Worm (Caenorhabditis elegans): ENCODE results near the gene letm-1.

Gene letm-1

DNA sequence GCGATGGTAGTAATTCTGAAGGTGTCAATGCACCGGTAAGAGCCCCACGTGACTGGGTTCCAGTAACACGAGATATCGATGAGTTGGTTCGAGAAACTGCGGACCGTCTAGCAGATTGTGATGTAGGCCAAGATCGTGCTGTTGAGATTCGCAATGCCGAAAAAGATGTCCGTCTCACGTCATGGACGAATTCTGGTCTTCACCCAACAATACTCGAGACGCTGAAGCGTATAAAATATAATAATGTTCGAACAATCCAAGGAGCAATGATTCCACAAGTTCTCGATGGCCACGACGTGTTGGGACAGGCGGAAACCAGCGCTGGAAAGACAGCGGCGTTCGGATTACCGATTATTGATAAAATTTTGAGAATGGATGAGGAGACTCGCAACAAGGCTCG lies 5.4 kb downstream of the letm-1 start:
- TF ChIP-seq ceh-34 (tag; optimal IDR thresholded peaks at IDR 0.05) = no peak

DNA sequence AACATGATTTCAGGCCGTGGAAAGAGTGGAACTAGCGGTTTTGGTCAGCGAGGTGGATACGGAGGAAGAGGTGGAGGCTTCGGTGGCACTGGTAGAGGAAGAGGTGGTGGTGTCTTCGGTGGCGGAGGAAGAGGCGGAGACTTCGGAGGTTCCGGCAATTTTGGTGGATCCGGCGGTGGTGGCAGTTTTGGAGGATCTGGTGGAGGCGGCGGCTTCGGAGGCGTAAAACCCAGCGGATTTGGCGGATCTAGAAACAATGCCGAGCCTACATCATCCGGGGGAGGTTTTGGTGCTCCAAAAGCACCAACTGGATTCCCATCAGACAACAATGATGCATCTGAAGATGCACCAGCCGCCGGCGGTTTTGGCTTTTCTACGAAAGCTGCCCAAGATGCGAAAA lies 7.3 kb downstream of the letm-1 start:
- TF ChIP-seq lin-11 (tag; optimal IDR thresholded peaks at IDR 0.05) (no peak), elt-4 (tag; optimal IDR thresholded peaks at IDR 0.05) (no peak), ceh-31 (tag; optimal IDR thresholded peaks at IDR 0.05) (no peak), nhr-232 (tag; optimal IDR thresholded peaks at IDR 0.05) (no peak), sox-2 (GFP tag; IDR thresholded peaks at IDR 0.05) (no peak), unc-86 (tag; optimal IDR thresholded peaks at IDR 0.05) (no peak), C38D4.7 (GFP tag; optimal IDR thresholded peaks at IDR 0.05) (no peak), tbx-7 (tag; optimal IDR thresholded peaks at IDR 0.05) (no peak), hlh-30 (tag; optimal IDR thresholded peaks at IDR 0.05; ENCODE audit: insufficient read depth) (no peak), T23F11.4 (GFP tag; optimal IDR thresholded peaks at IDR 0.05) (no peak), ceh-22 (tag; optimal IDR thresholded peaks at IDR 0.05) (no peak)

DNA sequence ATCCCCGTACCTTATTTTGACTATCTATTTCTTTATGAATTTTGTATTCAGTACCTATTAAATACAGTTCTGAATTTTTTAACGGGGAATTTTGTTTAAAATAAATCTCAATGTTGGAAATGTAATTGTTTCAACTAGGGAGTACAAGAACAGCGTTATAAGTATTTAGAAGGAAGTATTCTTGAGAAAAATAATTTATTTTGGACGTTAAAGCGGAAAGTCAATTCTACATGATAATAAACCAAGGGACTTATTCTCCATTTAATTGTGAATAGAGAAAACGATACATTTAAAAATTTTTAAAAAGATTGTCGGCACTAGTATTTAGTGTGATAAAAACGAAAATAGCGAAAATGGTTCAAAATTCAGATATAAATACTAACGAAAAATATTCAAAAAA lies 8.1 kb downstream of the letm-1 start:
- TF ChIP-seq pqm-1 (tag; optimal IDR thresholded peaks at IDR 0.05) = no peak
- TF ChIP-seq tbx-2 (tag; optimal IDR thresholded peaks at IDR 0.05) = no peak
- no peak for TF ChIP-seq ztf-16 (tag; optimal IDR thresholded peaks at IDR 0.05)
- TF ChIP-seq ceh-24 (tag; optimal IDR thresholded peaks at IDR 0.05) = no peak
- no peak for TF ChIP-seq sox-2 (GFP tag; IDR thresholded peaks at IDR 0.05)
- TF ChIP-seq nhr-232 (tag; optimal IDR thresholded peaks at IDR 0.05) = no peak
- TF ChIP-seq lim-6 (tag; optimal IDR thresholded peaks at IDR 0.05) = no peak
- no peak for TF ChIP-seq unc-3 (GFP tag; conservative IDR thresholded peaks at IDR 0.05)
- no peak for TF ChIP-seq unc-3 (tag; optimal IDR thresholded peaks at IDR 0.05)
- TF ChIP-seq ceh-9 (tag; optimal IDR thresholded peaks at IDR 0.05) = no peak
- no peak for TF ChIP-seq eyg-1 (tag; optimal IDR thresholded peaks at IDR 0.05)
- no peak for TF ChIP-seq ceh-19 (GFP tag; optimal IDR thresholded peaks at IDR 0.05)
- no peak for TF ChIP-seq pat-9 (tag; optimal IDR thresholded peaks at IDR 0.05)
- TF ChIP-seq pag-3 (tag; optimal IDR thresholded peaks at IDR 0.05; ENCODE audit: borderline replicate concordance) = no peak
- TF ChIP-seq ceh-18 (tag; optimal IDR thresholded peaks at IDR 0.05) = no peak
- no peak for TF ChIP-seq ceh-34 (tag; optimal IDR thresholded peaks at IDR 0.05)
- no peak for TF ChIP-seq ceh-2 (tag; optimal IDR thresholded peaks at IDR 0.05)
- TF ChIP-seq npax-4 (tag; optimal IDR thresholded peaks at IDR 0.05) = no peak

DNA sequence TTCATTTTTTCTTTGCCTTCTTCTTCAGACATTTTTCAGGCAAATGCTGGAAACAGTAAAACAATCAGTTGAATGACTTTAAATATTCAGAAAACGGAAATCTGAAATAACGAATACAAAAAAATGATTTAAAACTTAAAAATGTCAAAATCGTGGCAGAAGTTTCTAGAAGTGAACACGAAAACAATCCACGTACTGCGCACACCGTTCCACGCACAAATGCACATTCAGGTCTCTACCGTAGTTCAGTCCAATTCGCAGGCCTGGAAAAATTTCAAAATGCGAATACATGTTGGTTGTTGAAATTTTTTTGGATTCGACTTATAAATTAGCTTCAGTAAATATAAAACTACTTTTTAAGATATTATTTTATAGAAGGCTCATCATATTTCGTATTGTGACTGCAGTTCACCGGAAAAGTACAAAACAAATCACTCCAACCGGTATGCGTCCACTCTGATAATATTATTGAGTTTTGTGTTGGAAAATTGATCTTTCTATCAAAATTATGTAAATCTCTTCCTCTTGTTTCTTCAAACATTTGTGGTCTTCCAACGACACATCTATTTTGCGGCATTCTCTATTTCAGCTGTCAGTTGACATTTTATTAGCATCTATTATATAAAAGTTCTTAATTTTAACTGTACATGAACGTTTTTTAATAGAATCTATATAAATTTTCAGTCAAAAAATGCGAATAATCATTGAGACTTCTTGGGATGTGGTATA lies 11.0 kb downstream of the letm-1 start, which contains the start of the genes mip-2 and F58G11.4:
Gene mip-2, minus strand, starts transcription at position 48 of the 729 bp plus-strand sequence.
Gene F58G11.4, plus strand, starts transcription at position 679 of the 729 bp plus-strand sequence.
- no peak for TF ChIP-seq ceh-48 (tag; optimal IDR thresholded peaks at IDR 0.05)
- TF ChIP-seq ceh-45 (GFP tag; IDR thresholded peaks at IDR 0.05) = no peak

DNA sequence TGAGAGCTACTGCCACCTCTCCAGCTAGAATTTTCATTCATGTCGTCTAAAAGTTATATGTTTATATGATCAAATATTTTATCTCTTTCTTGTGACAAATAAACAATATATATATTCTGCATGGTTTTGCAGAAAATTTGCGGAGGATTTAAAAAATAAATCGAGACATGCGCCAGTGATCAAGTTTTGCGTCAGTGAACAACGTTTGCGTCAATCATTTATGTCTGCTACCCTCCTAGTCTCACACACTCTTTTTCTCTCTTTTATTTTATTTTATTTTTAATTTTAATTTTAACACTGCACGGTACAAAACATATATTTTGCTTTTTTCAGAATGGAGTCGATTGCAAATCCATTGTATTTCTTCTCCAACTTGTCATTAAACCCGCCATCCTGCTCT lies 17.5 kb downstream of the letm-1 start, which contains the start of the genes tag-65 and ccz-1:
Gene tag-65, minus strand, starts transcription at position 46 of the 400 bp plus-strand sequence.
Gene ccz-1, plus strand, starts transcription at position 334 of the 400 bp plus-strand sequence.
- TF ChIP-seq che-1 (tag; optimal IDR thresholded peaks at IDR 0.05) (no peak), K02D7.2 (tag; optimal IDR thresholded peaks at IDR 0.05) (no peak), sox-4 (tag; optimal IDR thresholded peaks at IDR 0.05) (no peak), zip-5 (tag; optimal IDR thresholded peaks at IDR 0.05) (no peak), pat-9 (tag; optimal IDR thresholded peaks at IDR 0.05) (peak; percentile 1), elt-2 (tag; optimal IDR thresholded peaks at IDR 0.05) (peak; percentile 45), K09A11.1 (tag; optimal IDR thresholded peaks at IDR 0.05; ENCODE audit: insufficient read depth) (peak; percentile 7), syd-9 (tag; optimal IDR thresholded peaks at IDR 0.05) (no peak), pqm-1 (tag; optimal IDR thresholded peaks at IDR 0.05) (no peak), nhr-11 (tag; optimal IDR thresholded peaks at IDR 0.05) (no peak), pag-3 (tag; optimal IDR thresholded peaks at IDR 0.05; ENCODE audit: borderline replicate concordance) (no peak), ceh-19 (GFP tag; optimal IDR thresholded peaks at IDR 0.05) (no peak), tbx-2 (tag; optimal IDR thresholded peaks at IDR 0.05) (peak; percentile 42), hlh-15 (tag; optimal IDR thresholded peaks at IDR 0.05) (no peak), Y22D7AL.16 (tag; optimal IDR thresholded peaks at IDR 0.05) (no peak), ceh-22 (tag; optimal IDR thresholded peaks at IDR 0.05) (no peak), npax-4 (tag; optimal IDR thresholded peaks at IDR 0.05) (no peak), ahr-1 (tag; optimal IDR thresholded peaks at IDR 0.05) (no peak), tbx-7 (tag; optimal IDR thresholded peaks at IDR 0.05) (no peak), ets-4 (tag; optimal IDR thresholded peaks at IDR 0.05) (no peak), ama-1 (optimal IDR thresholded peaks at IDR 0.05) (no peak), hlh-6 (tag; optimal IDR thresholded peaks at IDR 0.05) (no peak), ceh-24 (tag; optimal IDR thresholded peaks at IDR 0.05) (no peak), unc-86 (tag; optimal IDR thresholded peaks at IDR 0.05) (peak; percentile 22), fax-1 (tag; optimal IDR thresholded peaks at IDR 0.05) (no peak)

Data from whole organism, late embryonic.